Fruit fly (Drosophila melanogaster) whole organism: ENCODE measurements around the gene Golgin104.

Experiments used
- Dll ChIP-seq: fragments of >200 bp; optimal IDR thresholded peaks from 2 replicates; lab custom pipeline; 2017
- usp ChIP-seq: fragments of >200 bp; optimal IDR thresholded peaks from 2 replicates; lab custom pipeline; 2017; ENCODE audit warnings: missing biosample characterization, missing genetic modification characterization, mixed read lengths

DNA sequence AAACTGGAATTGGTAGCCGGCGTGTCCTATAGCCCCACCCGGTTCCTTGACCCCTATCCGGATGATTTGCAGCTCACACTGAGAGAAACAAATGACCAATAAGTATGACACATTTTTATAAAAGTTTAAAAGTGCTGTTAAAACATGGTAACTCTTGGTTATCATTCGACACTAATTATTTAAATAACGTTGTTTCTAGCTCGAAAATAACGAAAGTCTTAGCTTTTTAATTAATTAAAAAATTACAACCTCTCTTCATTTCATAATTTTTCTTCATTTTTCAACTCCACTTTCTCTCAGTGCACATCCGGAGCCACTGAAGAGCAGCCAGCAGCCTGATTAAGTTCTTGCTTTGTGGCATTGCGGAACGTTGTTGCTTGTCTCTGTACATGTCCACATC is 12.4 kb upstream of the Golgin104 start:
- TF ChIP-seq Dll (lab: Kevin White, UChicago), result no peak
- TF ChIP-seq usp (GFP tag; lab: Kevin White, UChicago), result no peak
